Worm (Caenorhabditis elegans) whole organism, L4 larva: ENCODE measurements around the gene F32D1.7.

Experiments
- aha-1 ChIP-seq: fragments of 150-350 bp; peaks from one replicate; lab custom pipeline; 2014; ENCODE audit warnings: missing biosample characterization, missing genetic modification characterization
- dmd-6 ChIP-seq: fragments of 200-800 bp; sonication (Bioruptor generic); IDR thresholded peaks from 2 replicates; pipeline ENCODE4 v1.3.6; 2022; ENCODE audit warnings: missing genetic modification reagents, missing genetic modification characterization, missing compliant biosample characterization
- duxl-1 ChIP-seq: sonication (generic microtip); optimal IDR thresholded peaks from 2 replicates; lab custom pipeline; 2016; ENCODE audit warnings: mild to moderate bottlenecking, missing genetic modification characterization, moderate library complexity, missing compliant biosample characterization; ENCODE audit not compliant: poor library complexity
- egl-27 ChIP-seq: sonication (generic microtip); optimal IDR thresholded peaks from 3 replicates; lab custom pipeline; 2017; ENCODE audit warnings: missing biosample characterization, missing genetic modification reagents, missing genetic modification characterization
- fos-1 ChIP-seq: fragments of 150-350 bp; optimal IDR thresholded peaks from 2 replicates; lab custom pipeline; 2014; ENCODE audit warnings: missing biosample characterization, missing genetic modification characterization
- jun-1 ChIP-seq: fragments of 150-350 bp; optimal IDR thresholded peaks from 2 replicates; lab custom pipeline; 2014; ENCODE audit warnings: missing biosample characterization, missing genetic modification reagents, missing genetic modification characterization
- lim-7 ChIP-seq: fragments of 200-800 bp; sonication (Bioruptor generic); IDR thresholded peaks from 2 replicates; pipeline ENCODE4 v1.3.6; 2022; ENCODE audit warnings: missing genetic modification characterization, missing compliant biosample characterization
- madf-5 ChIP-seq, 2 experiments: fragments of 200-800 bp; sonication (Bioruptor generic); IDR thresholded peaks; 2 replicates each; pipeline ENCODE4 v1.3.6; 2022; ENCODE audit warnings: missing compliant biosample characterization in 2 of 2, missing genetic modification characterization in 2 of 2
- nhr-11 ChIP-seq: fragments of 150-350 bp; optimal IDR thresholded peaks from 2 replicates; lab custom pipeline; 2014; ENCODE audit warnings: missing biosample characterization, missing genetic modification characterization
- nhr-28 ChIP-seq: fragments of 150-350 bp; optimal IDR thresholded peaks from 2 replicates; lab custom pipeline; 2014; ENCODE audit warnings: missing biosample characterization, missing genetic modification characterization
- sdz-12 ChIP-seq: fragments of 200-800 bp; sonication (Bioruptor generic); optimal IDR thresholded peaks from 2 replicates; lab custom pipeline; 2018; ENCODE audit warnings: mild to moderate bottlenecking, missing genetic modification characterization, missing compliant biosample characterization
- skn-1 ChIP-seq: fragments of 150-350 bp; optimal IDR thresholded peaks from 2 replicates; lab custom pipeline; 2014; ENCODE audit warnings: missing biosample characterization, missing genetic modification characterization
- vab-7 ChIP-seq: fragments of 200-800 bp; sonication (Bioruptor generic); IDR thresholded peaks from 2 replicates; pipeline ENCODE4 v1.3.6; 2022; ENCODE audit warnings: missing genetic modification reagents, missing genetic modification characterization, missing compliant biosample characterization
- zfp-2 ChIP-seq: sonication (generic microtip); optimal IDR thresholded peaks from 2 replicates; lab custom pipeline; 2016; ENCODE audit warnings: mild to moderate bottlenecking, missing genetic modification characterization, missing compliant biosample characterization
- zfp-3 ChIP-seq: fragments of 200-800 bp; sonication (Bioruptor generic); conservative IDR thresholded peaks from 2 replicates; pipeline ENCODE4 v1.3.6; 2022; ENCODE audit warnings: missing genetic modification reagents, missing genetic modification characterization, missing compliant biosample characterization

Gene F32D1.7

DNA sequence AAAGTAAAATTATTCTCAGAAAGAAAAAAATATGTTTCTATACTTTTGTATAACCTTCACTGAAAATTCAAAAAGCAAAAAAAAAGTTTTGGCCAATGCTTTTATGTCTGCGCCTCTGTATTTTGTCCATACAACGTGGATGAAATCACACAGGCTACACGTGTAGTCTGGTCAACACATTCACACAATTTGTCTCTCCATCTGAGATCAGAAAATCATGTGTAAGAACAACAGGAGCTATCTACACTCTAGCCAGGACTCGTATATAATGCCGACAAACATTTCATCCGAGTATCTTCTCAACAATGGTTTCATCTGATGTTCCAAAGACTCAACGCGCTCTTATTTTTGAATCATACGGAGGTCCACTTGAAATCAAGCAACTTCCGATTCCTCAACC lies 49.1 kb downstream of the F32D1.7 start, which contains the start of gene D2063.1:
Gene D2063.1, plus strand, starts transcription at position 281 of the 400 bp plus-strand sequence.
- TF ChIP-seq zfp-2 (tag; lab: Kevin White, UChicago) (no peak), jun-1 (no peak), lim-7 (GFP tag; lab: Robert Waterston, UW) (no peak), duxl-1 (tag; lab: Kevin White, UChicago) (no peak), vab-7 (GFP tag; lab: Robert Waterston, UW) (no peak), fos-1 (tag; lab: Kevin White, UChicago) (no peak), egl-27 (tag; lab: Kevin White, UChicago) (no peak), nhr-28 (tag; lab: Kevin White, UChicago) (peak; percentile 23), madf-5 (GFP tag; IDR thresholded peaks at IDR 0.05; lab: Robert Waterston, UW) (no peak), nhr-11 (tag; lab: Kevin White, UChicago) (peak; percentile 89), sdz-12 (GFP tag; lab: Kevin White, UChicago) (no peak), zfp-3 (GFP tag; lab: Robert Waterston, UW) (no peak), skn-1 (tag; lab: Kevin White, UChicago) (no peak), dmd-6 (GFP tag; lab: Robert Waterston, UW) (no peak)

DNA sequence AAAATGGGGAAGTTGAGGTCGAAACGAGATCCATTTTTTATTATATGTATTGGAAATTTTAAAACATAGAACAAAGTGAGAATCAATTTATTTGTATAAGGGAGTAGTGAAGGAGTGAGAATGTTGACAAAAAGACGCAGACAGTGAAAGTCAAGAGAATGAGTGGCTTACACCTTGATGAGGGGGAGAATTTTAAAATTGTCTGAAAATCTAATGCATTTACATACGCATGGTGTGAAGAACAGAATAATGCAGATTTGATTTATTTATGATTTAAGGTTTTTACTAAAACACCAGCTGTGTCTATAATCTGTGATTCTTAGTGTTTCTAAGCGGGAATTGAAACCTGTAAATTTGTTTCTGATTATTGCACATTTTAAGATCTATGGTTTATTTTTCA lies 50.6 kb downstream of the F32D1.7 start, which contains the start of gene nhr-125:
Gene nhr-125, minus strand, starts transcription at position 101 of the 400 bp plus-strand sequence.
- no peak for TF ChIP-seq dmd-6 (GFP tag; lab: Robert Waterston, UW)
- peak; percentile 62 for TF ChIP-seq aha-1 (tag; lab: Kevin White, UChicago)
